Worm (Caenorhabditis elegans): ENCODE data around the gene atn-1.

The atn-1 gene

DNA sequence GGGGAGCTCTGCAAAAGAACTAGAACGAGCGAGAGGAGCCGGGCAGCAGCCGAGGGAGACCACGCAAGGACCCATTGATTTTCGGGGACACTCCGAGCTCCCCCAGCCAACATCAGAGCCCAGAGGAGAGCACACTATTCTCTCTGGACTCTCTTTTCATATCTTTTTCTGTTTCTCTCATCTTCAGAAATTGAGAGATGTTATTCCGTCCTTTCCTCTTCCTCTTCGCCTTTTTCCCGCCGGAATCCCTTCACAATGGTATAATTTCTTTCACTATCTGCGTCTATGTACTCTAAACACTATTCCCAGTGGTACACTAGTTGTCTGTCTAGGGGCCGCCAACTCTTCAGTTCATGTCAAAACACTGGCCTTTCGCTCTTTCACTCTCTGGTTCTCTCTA, 12.8 kb upstream of the atn-1 start (continued):
- TF ChIP-seq Y116A8C.19 (tag; optimal IDR thresholded peaks at IDR 0.05; ENCODE audit: borderline replicate concordance) (no peak), lin-14 (GFP tag; optimal IDR thresholded peaks at IDR 0.05) (peak; percentile 99), nhr-19 (GFP tag; conservative IDR thresholded peaks at IDR 0.05) (peak; percentile 82), unc-30 (tag; optimal IDR thresholded peaks at IDR 0.05) (no peak), unc-86 (tag; optimal IDR thresholded peaks at IDR 0.05) (peak; percentile 88), nhr-90 (tag; optimal IDR thresholded peaks at IDR 0.05; ENCODE audit: poor library complexity) (peak; percentile 55), nhr-12 (tag; optimal IDR thresholded peaks at IDR 0.05) (no peak), ztf-4 (tag; optimal IDR thresholded peaks at IDR 0.05) (peak; percentile 76), snu-23 (GFP tag; optimal IDR thresholded peaks at IDR 0.05) (peak; percentile 91), ceh-82 (tag; optimal IDR thresholded peaks at IDR 0.05) (peak; percentile 34 to 62 (median 57)), C04F5.9 (tag; optimal IDR thresholded peaks at IDR 0.05) (no peak), unc-62 (GFP tag; optimal IDR thresholded peaks at IDR 0.05) (no peak), egl-13 (tag; optimal IDR thresholded peaks at IDR 0.05) (peak; percentile 91), nhr-85 (tag) (peak; percentile 85), isw-1 (GFP tag; IDR thresholded peaks at IDR 0.05) (peak; percentile 72), C34B4.2 (tag; optimal IDR thresholded peaks at IDR 0.05) (no peak), nhr-20 (tag; optimal IDR thresholded peaks at IDR 0.05) (peak; percentile 85), fkh-10 (GFP tag; optimal IDR thresholded peaks at IDR 0.05) (peak; percentile 96), dpl-1 (GFP tag; optimal IDR thresholded peaks at IDR 0.05) (peak; percentile 53 to 72 (median 64)), pax-3 (tag; optimal IDR thresholded peaks at IDR 0.05) (peak; percentile 84), lin-35 (GFP tag; optimal IDR thresholded peaks at IDR 0.05) (peak; percentile 56 to 63), pqm-1 (tag; optimal IDR thresholded peaks at IDR 0.05) (no peak), swsn-7 (tag; optimal IDR thresholded peaks at IDR 0.05) (peak; percentile 92), nhr-47 (tag; optimal IDR thresholded peaks at IDR 0.05) (peak; percentile 88), mab-9 (GFP tag; IDR thresholded peaks at IDR 0.05) (no peak), nhr-76 (tag; optimal IDR thresholded peaks at IDR 0.05) (no peak), fkh-4 (tag; optimal IDR thresholded peaks at IDR 0.05; ENCODE audit: borderline replicate concordance) (no peak), rnt-1 (tag; optimal IDR thresholded peaks at IDR 0.05) (peak; percentile 62), sup-37 (GFP tag; optimal IDR thresholded peaks at IDR 0.05) (peak; percentile 16), ets-5 (GFP tag; IDR thresholded peaks at IDR 0.05) (no peak), F16B12.6 (tag; optimal IDR thresholded peaks at IDR 0.05) (no peak), lsy-2 (tag; optimal IDR thresholded peaks at IDR 0.05) (peak; percentile 75 to 83), blmp-1 (tag; optimal IDR thresholded peaks at IDR 0.05) (peak; percentile 80), xbp-1 (tag; optimal IDR thresholded peaks at IDR 0.05) (peak; percentile 76), nhr-71 (tag; optimal IDR thresholded peaks at IDR 0.05) (peak; percentile 94), pag-3 (tag; optimal IDR thresholded peaks at IDR 0.05; ENCODE audit: borderline replicate concordance, insufficient read depth) (no peak), ceh-8 (GFP tag; optimal IDR thresholded peaks at IDR 0.05) (peak; percentile 65), mep-1 (tag; optimal IDR thresholded peaks at IDR 0.05) (peak; percentile 77)

DNA sequence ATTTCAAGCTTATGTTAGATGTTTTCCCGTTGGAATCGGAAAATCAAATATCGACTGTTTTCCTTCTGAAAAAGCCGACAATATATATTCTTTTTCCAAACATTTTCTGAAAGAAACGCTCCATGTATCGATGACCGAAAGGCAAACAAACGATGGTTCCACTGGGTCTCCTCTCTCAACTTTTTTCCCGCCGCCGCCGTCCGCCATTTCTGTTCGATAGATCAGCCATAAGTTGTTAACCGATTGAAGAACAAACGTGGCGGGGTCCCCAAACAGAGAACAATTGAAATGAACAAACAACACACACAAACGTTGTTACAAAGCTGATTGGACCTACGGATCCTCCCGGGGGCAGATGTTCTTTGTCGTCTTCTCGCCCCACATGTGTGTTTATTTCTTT, 11.6 kb upstream of the atn-1 start:
- TF ChIP-seq aha-1 (tag; optimal IDR thresholded peaks at IDR 0.05) (no peak), lin-14 (GFP tag; optimal IDR thresholded peaks at IDR 0.05) (peak; percentile 20)

DNA sequence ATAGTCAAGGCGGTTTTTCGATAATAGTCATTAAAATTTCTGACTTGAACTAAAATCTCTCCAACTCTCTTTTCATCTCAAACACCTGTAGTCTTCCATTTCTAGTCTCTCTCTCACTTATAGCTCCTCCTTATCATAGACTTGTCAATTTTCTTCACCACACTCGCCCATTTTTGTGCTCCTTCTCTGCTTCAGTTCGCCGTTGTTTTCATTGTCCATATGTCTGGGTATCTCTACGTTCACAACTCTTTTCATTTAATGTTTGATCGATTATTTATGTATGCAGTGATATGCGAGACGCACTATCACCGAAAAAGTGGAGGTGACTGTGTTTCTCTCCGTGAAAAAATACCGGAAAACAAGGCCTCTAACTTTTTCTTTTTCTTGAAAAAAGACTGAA, 10.5 kb upstream of the atn-1 start:
- TF ChIP-seq pqm-1 (tag; optimal IDR thresholded peaks at IDR 0.05) (peak; percentile 29), nhr-76 (tag; optimal IDR thresholded peaks at IDR 0.05) (no peak), lin-35 (GFP tag; optimal IDR thresholded peaks at IDR 0.05) (peak in 1 of 2 experiments; percentile 19), pag-3 (tag; optimal IDR thresholded peaks at IDR 0.05; ENCODE audit: borderline replicate concordance, insufficient read depth) (no peak), pax-3 (tag; optimal IDR thresholded peaks at IDR 0.05) (peak; percentile 5), lin-14 (GFP tag; optimal IDR thresholded peaks at IDR 0.05) (peak; percentile 26), elt-2 (tag; optimal IDR thresholded peaks at IDR 0.05) (peak; percentile 67), nhr-20 (tag; optimal IDR thresholded peaks at IDR 0.05) (peak; percentile 8)
